Fruit fly (Drosophila melanogaster) whole organism, embryonic: ENCODE data around the gene hog.

Experiments used
- ATbp ChIP-seq: fragments of 200-800 bp; sonication (Bioruptor generic); optimal IDR thresholded peaks from 2 replicates; lab custom pipeline; 2017; ENCODE audit warnings: missing biosample characterization, mild to moderate bottlenecking, missing genetic modification characterization, missing genetic modification reagents
- Adf1 ChIP-seq: fragments of 200-800 bp; sonication (Bioruptor generic); IDR thresholded peaks from 2 replicates; pipeline ENCODE4 v1.3.6; 2022; ENCODE audit warnings: missing biosample characterization, missing genetic modification characterization
- CG10274 ChIP-seq: fragments of 200-800 bp; sonication (Bioruptor generic); optimal IDR thresholded peaks from 3 replicates; lab custom pipeline; 2017; ENCODE audit warnings: missing biosample characterization, mild to moderate bottlenecking, missing genetic modification characterization
- CG10543 ChIP-seq: fragments of 200-800 bp; sonication (Bioruptor generic); optimal IDR thresholded peaks from 3 replicates; lab custom pipeline; 2017; ENCODE audit warnings: missing biosample characterization, mild to moderate bottlenecking, missing genetic modification characterization, moderate library complexity
- CG10979 ChIP-seq: fragments of 200-800 bp; sonication (Bioruptor generic); optimal IDR thresholded peaks from 2 replicates; lab custom pipeline; 2018; ENCODE audit warnings: missing biosample characterization, mild to moderate bottlenecking, missing genetic modification characterization, moderate library complexity
- CG11504 ChIP-seq: fragments of 200-800 bp; sonication (Bioruptor generic); optimal IDR thresholded peaks from 3 replicates; lab custom pipeline; 2019; ENCODE audit warnings: missing biosample characterization, mild to moderate bottlenecking, missing genetic modification characterization, moderate library complexity
- CG12391 ChIP-seq: fragments of 200-800 bp; sonication (Bioruptor generic); optimal IDR thresholded peaks from 3 replicates; lab custom pipeline; 2018; ENCODE audit warnings: missing biosample characterization, mild to moderate bottlenecking, missing genetic modification characterization, moderate library complexity
- CG12744 ChIP-seq: fragments of 200-800 bp; sonication (Bioruptor generic); optimal IDR thresholded peaks from 2 replicates; lab custom pipeline; 2016; ENCODE audit warnings: missing biosample characterization, missing genetic modification characterization
- CG14050 ChIP-seq: fragments of 200-800 bp; sonication (Bioruptor generic); IDR thresholded peaks from 3 replicates; pipeline ENCODE4 v1.3.6; 2022; ENCODE audit warnings: missing biosample characterization, missing genetic modification characterization
- CG14965 ChIP-seq: fragments of 200-800 bp; sonication (Bioruptor generic); optimal IDR thresholded peaks from 2 replicates; lab custom pipeline; 2016; ENCODE audit warnings: missing biosample characterization, missing genetic modification characterization, borderline replicate concordance
- CG1529 ChIP-seq: fragments of 200-800 bp; sonication (Bioruptor generic); optimal IDR thresholded peaks from 3 replicates; lab custom pipeline; 2018; ENCODE audit warnings: missing biosample characterization, missing genetic modification characterization
- CG3163 ChIP-seq: fragments of 200-800 bp; sonication (Bioruptor generic); optimal IDR thresholded peaks from 3 replicates; lab custom pipeline; 2016; ENCODE audit warnings: missing biosample characterization, missing genetic modification characterization
- CG32532 ChIP-seq: fragments of 200-800 bp; sonication (Bioruptor generic); IDR thresholded peaks from 2 replicates; pipeline ENCODE4 v1.3.6; 2022; ENCODE audit warnings: missing biosample characterization, missing genetic modification characterization
- CG33213 ChIP-seq: fragments of 200-800 bp; sonication (Bioruptor generic); optimal IDR thresholded peaks from 3 replicates; lab custom pipeline; 2016; ENCODE audit warnings: missing biosample characterization, missing genetic modification characterization
- CG4854 ChIP-seq: fragments of 200-800 bp; sonication (Bioruptor generic); optimal IDR thresholded peaks from 2 replicates; lab custom pipeline; 2016; ENCODE audit warnings: missing biosample characterization, missing genetic modification characterization, inconsistent platforms
- CG6654 ChIP-seq: fragments of 200-800 bp; sonication (Bioruptor generic); optimal IDR thresholded peaks from 2 replicates; lab custom pipeline; 2017; ENCODE audit warnings: missing biosample characterization, mild to moderate bottlenecking, missing genetic modification characterization
- CG6854 ChIP-seq: fragments of 200-800 bp; sonication (Bioruptor generic); optimal IDR thresholded peaks from 3 replicates; lab custom pipeline; 2017; ENCODE audit warnings: missing biosample characterization, mild to moderate bottlenecking, missing genetic modification characterization
- CG7839 ChIP-seq: fragments of 200-800 bp; sonication (Bioruptor generic); optimal IDR thresholded peaks from 3 replicates; lab custom pipeline; 2018; ENCODE audit warnings: missing biosample characterization, mild to moderate bottlenecking, missing genetic modification characterization, moderate library complexity
- CG9817 ChIP-seq: fragments of 200-800 bp; sonication (Bioruptor generic); optimal IDR thresholded peaks from 2 replicates; lab custom pipeline; 2018; ENCODE audit warnings: missing biosample characterization, mild to moderate bottlenecking, missing genetic modification characterization, moderate library complexity
- Deaf1 ChIP-seq: fragments of 200-800 bp; optimal IDR thresholded peaks from 3 replicates; lab custom pipeline; 2019; ENCODE audit warnings: missing biosample characterization, mild to moderate bottlenecking, missing genetic modification characterization, moderate library complexity
- Dref ChIP-seq: fragments of 200-800 bp; sonication (Bioruptor generic); IDR thresholded peaks from 2 replicates; pipeline ENCODE4 v1.3.6; 2022; ENCODE audit warnings: missing biosample characterization, missing genetic modification characterization
- HLH3B ChIP-seq: fragments of 200-800 bp; sonication (Bioruptor generic); IDR thresholded peaks from 2 replicates; pipeline ENCODE4 v1.3.6; 2022; ENCODE audit warnings: missing biosample characterization, missing genetic modification characterization
- Hey ChIP-seq: fragments of 200-800 bp; sonication (Bioruptor generic); optimal IDR thresholded peaks from 3 replicates; lab custom pipeline; 2018; ENCODE audit warnings: missing biosample characterization, mild to moderate bottlenecking, missing genetic modification characterization
- Hmr ChIP-seq: fragments of 200-800 bp; sonication (Bioruptor generic); optimal IDR thresholded peaks from 3 replicates; lab custom pipeline; 2017; ENCODE audit warnings: mild to moderate bottlenecking, missing biosample characterization, missing genetic modification reagents, missing genetic modification characterization
- Meics ChIP-seq: fragments of 200-800 bp; sonication (Bioruptor generic); optimal IDR thresholded peaks from 2 replicates; lab custom pipeline; 2017; ENCODE audit warnings: missing biosample characterization, mild to moderate bottlenecking, missing genetic modification characterization
- Mes4 ChIP-seq: fragments of 200-800 bp; sonication (Bioruptor generic); optimal IDR thresholded peaks from 2 replicates; lab custom pipeline; 2016; ENCODE audit warnings: missing biosample characterization, missing genetic modification characterization
- Mrtf ChIP-seq: fragments of 200-800 bp; sonication (Bioruptor generic); IDR thresholded peaks from 3 replicates; pipeline ENCODE4 v1.3.6; 2022; ENCODE audit warnings: missing biosample characterization, missing genetic modification characterization
- NFAT ChIP-seq: fragments of 200-800 bp; sonication (Bioruptor generic); IDR thresholded peaks from 2 replicates; pipeline ENCODE4 v1.3.6; 2022; ENCODE audit warnings: missing biosample characterization, missing genetic modification characterization
- Ravus ChIP-seq: fragments of 200-800 bp; sonication (Bioruptor generic); IDR thresholded peaks from 2 replicates; pipeline ENCODE4 v1.3.6; 2022; ENCODE audit warnings: missing biosample characterization, missing genetic modification characterization
- Tbp ChIP-seq: fragments of >200 bp; optimal IDR thresholded peaks from 2 replicates; lab custom pipeline; 2018; ENCODE audit warnings: missing biosample characterization, missing genetic modification characterization
- Xbp1 ChIP-seq: fragments of 200-800 bp; sonication (Bioruptor generic); optimal IDR thresholded peaks from 3 replicates; lab custom pipeline; 2016; ENCODE audit warnings: missing biosample characterization, mild to moderate bottlenecking, missing genetic modification characterization
- ap ChIP-seq: fragments of 200-800 bp; sonication (Bioruptor generic); IDR thresholded peaks from 2 replicates; pipeline ENCODE4 v1.3.6; 2022; ENCODE audit warnings: missing biosample characterization, missing genetic modification characterization
- bcd ChIP-seq: fragments of 200-800 bp; sonication (Bioruptor generic); optimal IDR thresholded peaks from 2 replicates; lab custom pipeline; 2017; ENCODE audit warnings: missing biosample characterization, mild to moderate bottlenecking, missing genetic modification characterization
- crc ChIP-seq: fragments of 200-800 bp; sonication (Bioruptor generic); optimal IDR thresholded peaks from 2 replicates; lab custom pipeline; 2016; ENCODE audit warnings: missing biosample characterization, missing genetic modification characterization
- cwo ChIP-seq: fragments of 200-800 bp; sonication (Bioruptor generic); optimal IDR thresholded peaks from 3 replicates; lab custom pipeline; 2017; ENCODE audit warnings: missing biosample characterization, missing genetic modification characterization, mild to moderate bottlenecking, moderate library complexity, missing genetic modification reagents
- dm ChIP-seq: fragments of 200-800 bp; sonication (Bioruptor generic); optimal IDR thresholded peaks from 3 replicates; lab custom pipeline; 2016; ENCODE audit warnings: missing biosample characterization, missing genetic modification characterization
- dmrt99B ChIP-seq: fragments of 200-800 bp; sonication (Bioruptor generic); optimal IDR thresholded peaks from 2 replicates; lab custom pipeline; 2018; ENCODE audit warnings: missing biosample characterization, mild to moderate bottlenecking, missing genetic modification characterization, moderate library complexity
- ken ChIP-seq: fragments of 200-800 bp; sonication (Bioruptor generic); IDR thresholded peaks from 3 replicates; pipeline ENCODE4 v1.3.6; 2022; ENCODE audit warnings: missing biosample characterization, missing genetic modification characterization
- pan ChIP-seq, 4 experiments: fragments of >200 bp in 3 of 4; fragments of 200-800 bp in 1 of 4; sonication (Bioruptor generic) in 1 of 4; optimal IDR thresholded peaks in 3 of 4; IDR thresholded peaks in 1 of 4; 2 replicates each; pipeline versions ENCODE4 v1.3.6 to Lab custom; 2017 to 2022; ENCODE audit warnings: missing biosample characterization in 2 of 4, missing genetic modification characterization in 2 of 4, mixed read lengths in 1 of 4
- peb ChIP-seq: fragments of 200-800 bp; sonication (Bioruptor generic); IDR thresholded peaks from 2 replicates; pipeline ENCODE4 v1.3.6; 2022; ENCODE audit warnings: missing biosample characterization, missing genetic modification characterization
- ro ChIP-seq: fragments of 200-800 bp; sonication (Bioruptor generic); IDR thresholded peaks from 2 replicates; pipeline ENCODE4 v1.3.6; 2022; ENCODE audit warnings: missing biosample characterization, missing genetic modification characterization
- salm ChIP-seq: fragments of 200-800 bp; sonication (Bioruptor generic); optimal IDR thresholded peaks from 2 replicates; lab custom pipeline; 2018; ENCODE audit warnings: missing biosample characterization, mild to moderate bottlenecking, missing genetic modification characterization
- sd ChIP-seq: fragments of 200-800 bp; sonication (Bioruptor generic); optimal IDR thresholded peaks from 3 replicates; lab custom pipeline; 2018; ENCODE audit warnings: missing biosample characterization, mild to moderate bottlenecking, missing genetic modification characterization, moderate library complexity
- slbo ChIP-seq: fragments of 200-800 bp; sonication (Bioruptor generic); IDR thresholded peaks from 2 replicates; pipeline ENCODE4 v1.3.6; 2022; ENCODE audit warnings: missing biosample characterization, missing genetic modification characterization
- sob ChIP-seq: fragments of 200-800 bp; sonication (Bioruptor generic); IDR thresholded peaks from 2 replicates; pipeline ENCODE4 v1.3.6; 2022; ENCODE audit warnings: missing biosample characterization, missing genetic modification characterization
- ssp ChIP-seq: fragments of 200-800 bp; sonication (Bioruptor generic); IDR thresholded peaks from 2 replicates; pipeline ENCODE4 v1.3.6; 2022; ENCODE audit warnings: missing biosample characterization, missing genetic modification characterization
- stc ChIP-seq: fragments of 200-800 bp; sonication (Bioruptor generic); IDR thresholded peaks from 2 replicates; pipeline ENCODE4 v1.3.6; 2022; ENCODE audit warnings: missing biosample characterization, missing genetic modification characterization
- tgo ChIP-seq: fragments of 200-800 bp; sonication (Bioruptor generic); IDR thresholded peaks from 3 replicates; pipeline ENCODE4 v1.3.6; 2022; ENCODE audit warnings: missing biosample characterization, missing genetic modification characterization
- tna ChIP-seq: fragments of 200-800 bp; sonication (Bioruptor generic); IDR thresholded peaks from 2 replicates; pipeline ENCODE4 v1.3.6; 2022; ENCODE audit warnings: missing biosample characterization, missing genetic modification characterization; ENCODE audit not compliant: partially characterized antibody
- vfl ChIP-seq: fragments of 200-800 bp; sonication (Bioruptor generic); optimal IDR thresholded peaks from 2 replicates; lab custom pipeline; 2016; ENCODE audit warnings: missing biosample characterization, missing genetic modification characterization
- vvl ChIP-seq: fragments of 200-800 bp; sonication (Bioruptor generic); IDR thresholded peaks from 2 replicates; pipeline ENCODE4 v1.3.6; 2022; ENCODE audit warnings: missing biosample characterization, missing genetic modification characterization

The hog gene

dm6 chrX:14727580-14727979 is 8.8 kb upstream of the hog start (continued):
- TF ChIP-seq vvl (GFP tag; lab: Robert Waterston, UW) (0 out of 2 replicates have a peak, but pooled peaks have one; percentile 14), CG6854 (GFP tag; lab: Kevin White, UChicago) (no peak), ro (no peak), CG14050 (GFP tag; lab: Robert Waterston, UW) (no peak), pan (optimal IDR thresholded peaks at IDR 0.05; lab: Kevin White, UChicago) (no peak), pan (GFP tag; optimal IDR thresholded peaks at IDR 0.05 in 1 of 2, IDR thresholded peaks at IDR 0.05 in 1 of 2) (peak in 1 of 2 experiments; percentile 38), ssp (GFP tag; lab: Robert Waterston, UW) (no peak), sd (tag; lab: Kevin White, UChicago) (no peak), sob (GFP tag; lab: Robert Waterston, UW) (0 out of 2 replicates have a peak, but pooled peaks have one; percentile 20), bcd (GFP tag; lab: Kevin White, UChicago) (peak; percentile 26), cwo (GFP tag; lab: Kevin White, UChicago) (peak; percentile 22), tgo (peak; percentile 46; the same call in 2 of the 3 replicates), salm (tag; lab: Kevin White, UChicago) (no peak), CG10979 (peak; percentile 40), Tbp (GFP tag; lab: Kevin White, UChicago) (no peak), CG6654 (GFP tag; lab: Kevin White, UChicago) (no peak), Hey (tag; lab: Kevin White, UChicago) (no peak), CG4854 (GFP tag; lab: Kevin White, UChicago) (no peak), CG10543 (GFP tag; lab: Kevin White, UChicago) (no peak), CG7839 (peak; percentile 66), Xbp1 (peak; percentile 29), ATbp (peak; percentile 49), CG3163 (GFP tag; lab: Kevin White, UChicago) (no peak), ap (no peak), crc (GFP tag; lab: Kevin White, UChicago) (no peak), stc (GFP tag; lab: Robert Waterston, UW) (no peak), ken (GFP tag; lab: Robert Waterston, UW) (no peak), CG12744 (GFP tag; lab: Kevin White, UChicago) (no peak), slbo (no peak), CG33213 (GFP tag; lab: Kevin White, UChicago) (no peak), CG12391 (peak; percentile 43), Adf1 (no peak), Mrtf (GFP tag; lab: Robert Waterston, UW) (peak; percentile 21; the same call in 1 of the 3 replicates), tna (GFP tag; lab: Robert Waterston, UW) (no peak), Mes4 (GFP tag; lab: Kevin White, UChicago) (no peak), dmrt99B (peak; percentile 74), vfl (GFP tag; lab: Kevin White, UChicago) (no peak), CG10274 (no peak), CG1529 (no peak), CG9817 (peak; percentile 29), CG32532 (GFP tag; lab: Robert Waterston, UW) (no peak), Deaf1 (tag; lab: Kevin White, UChicago) (peak; percentile 20), Hmr (GFP tag; lab: Kevin White, UChicago) (peak; percentile 26), HLH3B (GFP tag; lab: Robert Waterston, UW) (no peak), dm (GFP tag; lab: Kevin White, UChicago) (no peak), CG11504 (tag; lab: Kevin White, UChicago) (peak; percentile 69), NFAT (GFP tag; lab: Robert Waterston, UW) (no peak), CG14965 (GFP tag; lab: Kevin White, UChicago) (no peak), Meics (peak; percentile 41), peb (GFP tag; lab: Robert Waterston, UW) (no peak), Ravus (no peak), Dref (GFP tag; lab: Robert Waterston, UW) (no peak)
